Fruit fly (Drosophila melanogaster) whole organism, embryonic: ENCODE measurements around the gene CG33287.
A peak's percentile ranks its signal among the peaks of the same experiment; 100 is the strongest.

Experiments used
- CG11560 ChIP-seq: fragments of 200-800 bp; sonication (Bioruptor generic); IDR thresholded peaks from 3 replicates; pipeline ENCODE4 v1.3.6; 2022; ENCODE audit warnings: missing biosample characterization, missing genetic modification characterization
- CG16813 ChIP-seq: fragments of 200-800 bp; sonication (Bioruptor generic); IDR thresholded peaks from 3 replicates; pipeline ENCODE4 v1.3.6; 2022; ENCODE audit warnings: missing biosample characterization, missing genetic modification characterization; ENCODE audit not compliant: partially characterized antibody
- CG2875 ChIP-seq: fragments of 200-800 bp; sonication (Bioruptor generic); optimal IDR thresholded peaks from 2 replicates; lab custom pipeline; 2017; ENCODE audit warnings: missing biosample characterization, mild to moderate bottlenecking, missing genetic modification characterization, missing genetic modification reagents
- CG32532 ChIP-seq: fragments of 200-800 bp; sonication (Bioruptor generic); IDR thresholded peaks from 2 replicates; pipeline ENCODE4 v1.3.6; 2022; ENCODE audit warnings: missing biosample characterization, missing genetic modification characterization
- CG3726 ChIP-seq: fragments of 200-800 bp; sonication (Bioruptor generic); IDR thresholded peaks from 3 replicates; pipeline ENCODE4, ENCODE4 v1.3.6; 2022; ENCODE audit warnings: missing biosample characterization, missing genetic modification characterization
- CG4730 ChIP-seq: fragments of 200-800 bp; sonication (Bioruptor generic); IDR thresholded peaks from 2 replicates; pipeline ENCODE4 v1.3.6; 2022; ENCODE audit warnings: missing biosample characterization, missing genetic modification characterization
- CG4854 ChIP-seq: fragments of 200-800 bp; sonication (Bioruptor generic); optimal IDR thresholded peaks from 2 replicates; lab custom pipeline; 2016; ENCODE audit warnings: missing biosample characterization, missing genetic modification characterization, inconsistent platforms
- CG8281 ChIP-seq: fragments of 200-800 bp; sonication (Bioruptor generic); optimal IDR thresholded peaks from 2 replicates; lab custom pipeline; 2018; ENCODE audit warnings: missing biosample characterization, mild to moderate bottlenecking, missing genetic modification characterization, moderate library complexity
- CG8924 ChIP-seq: fragments of 200-800 bp; optimal IDR thresholded peaks from 3 replicates; lab custom pipeline; 2019; ENCODE audit warnings: missing biosample characterization, mild to moderate bottlenecking, missing genetic modification characterization, moderate library complexity
- CG8944 ChIP-seq: fragments of 200-800 bp; sonication (Bioruptor generic); optimal IDR thresholded peaks from 3 replicates; lab custom pipeline; 2016; ENCODE audit warnings: missing biosample characterization, missing genetic modification characterization
- CHES-1-like ChIP-seq: fragments of 200-800 bp; sonication (Bioruptor generic); optimal IDR thresholded peaks from 2 replicates; lab custom pipeline; 2016; ENCODE audit warnings: missing biosample characterization, missing genetic modification characterization
- D19B ChIP-seq: fragments of 200-800 bp; sonication (Bioruptor generic); optimal IDR thresholded peaks from 2 replicates; lab custom pipeline; 2017; ENCODE audit warnings: missing biosample characterization, mild to moderate bottlenecking, missing genetic modification characterization
- E2f2 ChIP-seq: fragments of 200-800 bp; sonication (Bioruptor generic); IDR thresholded peaks from 2 replicates; pipeline ENCODE4 v1.3.6; 2022; ENCODE audit warnings: missing biosample characterization, missing genetic modification characterization
- Fer1 ChIP-seq: fragments of 200-800 bp; sonication (Bioruptor generic); optimal IDR thresholded peaks from 2 replicates; lab custom pipeline; 2017; ENCODE audit warnings: missing biosample characterization, mild to moderate bottlenecking, missing genetic modification characterization
- Gug ChIP-seq: fragments of 200-800 bp; sonication (Bioruptor generic); IDR thresholded peaks from 4 replicates; pipeline ENCODE4 v1.3.6; 2022; ENCODE audit warnings: missing biosample characterization, missing genetic modification characterization
- H15 ChIP-seq: fragments of 200-800 bp; sonication (Bioruptor generic); IDR thresholded peaks from 3 replicates; pipeline ENCODE4 v1.3.6; 2022; ENCODE audit warnings: missing biosample characterization, missing genetic modification characterization
- Rx ChIP-seq: fragments of 200-800 bp; sonication (Bioruptor generic); IDR thresholded peaks from 2 replicates; pipeline ENCODE4 v1.3.6; 2022; ENCODE audit warnings: missing biosample characterization, missing genetic modification characterization
- Xrp1 ChIP-seq: fragments of 200-800 bp; sonication (Bioruptor generic); IDR thresholded peaks from 2 replicates; pipeline ENCODE4 v1.3.6; 2022; ENCODE audit warnings: missing biosample characterization, missing genetic modification characterization
- YL-1 ChIP-seq: fragments of 200-800 bp; sonication (Bioruptor generic); optimal IDR thresholded peaks from 3 replicates; lab custom pipeline; 2017; ENCODE audit warnings: missing biosample characterization, mild to moderate bottlenecking, missing genetic modification characterization
- ara ChIP-seq: fragments of 200-800 bp; sonication (Bioruptor generic); IDR thresholded peaks from 2 replicates; pipeline ENCODE4 v1.3.6; 2022; ENCODE audit warnings: missing biosample characterization, missing genetic modification characterization
- chinmo ChIP-seq: fragments of 200-800 bp; sonication (Bioruptor generic); IDR thresholded peaks from 4 replicates; pipeline ENCODE4 v1.3.6; 2022; ENCODE audit warnings: missing biosample characterization, missing genetic modification characterization; ENCODE audit not compliant: partially characterized antibody
- crp ChIP-seq, 2 experiments: fragments of 200-800 bp; sonication (Bioruptor generic); optimal IDR thresholded peaks; 2 replicates in 1 of 2; 3 replicates in 1 of 2; lab custom pipeline; 2017; ENCODE audit warnings: missing biosample characterization in 2 of 2, missing genetic modification characterization in 2 of 2, mild to moderate bottlenecking in 1 of 2, moderate library complexity in 1 of 2
- en ChIP-seq: fragments of 200-800 bp; sonication (Bioruptor generic); optimal IDR thresholded peaks from 2 replicates; lab custom pipeline; 2016; ENCODE audit warnings: missing biosample characterization, missing genetic modification characterization
- eve ChIP-seq, 2 experiments: fragments of >200 bp; optimal IDR thresholded peaks; 2 replicates each; lab custom pipeline; 2017; ENCODE audit warnings: missing biosample characterization in 2 of 2, missing genetic modification characterization in 2 of 2
- fd64A ChIP-seq: fragments of 200-800 bp; sonication (Bioruptor generic); optimal IDR thresholded peaks from 3 replicates; lab custom pipeline; 2018; ENCODE audit warnings: missing biosample characterization, mild to moderate bottlenecking, missing genetic modification characterization
- grn ChIP-seq: fragments of 200-800 bp; sonication (Bioruptor generic); optimal IDR thresholded peaks from 3 replicates; lab custom pipeline; 2017; ENCODE audit warnings: missing biosample characterization, missing genetic modification characterization
- gsb ChIP-seq: fragments of 200-800 bp; sonication (Bioruptor generic); IDR thresholded peaks from 2 replicates; pipeline ENCODE4 v1.3.6; 2022; ENCODE audit warnings: missing biosample characterization, missing genetic modification characterization
- hbn ChIP-seq: fragments of 200-800 bp; sonication (Bioruptor generic); IDR thresholded peaks from 2 replicates; pipeline ENCODE4 v1.3.6; 2022; ENCODE audit warnings: missing biosample characterization, missing genetic modification characterization; ENCODE audit not compliant: partially characterized antibody
- inv ChIP-seq: fragments of 200-800 bp; sonication (Bioruptor generic); IDR thresholded peaks from 2 replicates; pipeline ENCODE4 v1.3.6; 2022; ENCODE audit warnings: missing biosample characterization, missing genetic modification characterization; ENCODE audit not compliant: partially characterized antibody
- kah ChIP-seq: fragments of 200-800 bp; sonication (Bioruptor generic); optimal IDR thresholded peaks from 2 replicates; lab custom pipeline; 2018; ENCODE audit warnings: missing biosample characterization, mild to moderate bottlenecking, missing genetic modification characterization
- ken ChIP-seq: fragments of 200-800 bp; sonication (Bioruptor generic); IDR thresholded peaks from 3 replicates; pipeline ENCODE4 v1.3.6; 2022; ENCODE audit warnings: missing biosample characterization, missing genetic modification characterization
- lbe ChIP-seq: fragments of 200-800 bp; sonication (Bioruptor generic); optimal IDR thresholded peaks from 2 replicates; lab custom pipeline; 2016; ENCODE audit warnings: missing biosample characterization, mild to moderate bottlenecking, missing genetic modification characterization
- otp ChIP-seq: fragments of 200-800 bp; sonication (Bioruptor generic); IDR thresholded peaks from 3 replicates; pipeline ENCODE4, ENCODE4 v1.3.6; 2022; ENCODE audit warnings: missing biosample characterization, missing genetic modification characterization
- rib ChIP-seq: fragments of 200-800 bp; sonication (Bioruptor generic); IDR thresholded peaks from 2 replicates; pipeline ENCODE4 v1.3.6; 2022; ENCODE audit warnings: missing biosample characterization, missing genetic modification characterization
- ro ChIP-seq: fragments of 200-800 bp; sonication (Bioruptor generic); IDR thresholded peaks from 2 replicates; pipeline ENCODE4 v1.3.6; 2022; ENCODE audit warnings: missing biosample characterization, missing genetic modification characterization
- sisA ChIP-seq: fragments of 200-800 bp; sonication (Bioruptor generic); IDR thresholded peaks from 2 replicates; pipeline ENCODE4 v1.3.6; 2022; ENCODE audit warnings: missing biosample characterization, missing genetic modification characterization
- so ChIP-seq: fragments of 200-800 bp; sonication (Bioruptor generic); IDR thresholded peaks from 3 replicates; pipeline ENCODE4 v1.3.6; 2022; ENCODE audit warnings: missing biosample characterization, missing genetic modification characterization
- tin ChIP-seq: fragments of 200-800 bp; sonication (Bioruptor generic); optimal IDR thresholded peaks from 3 replicates; lab custom pipeline; 2016; ENCODE audit warnings: missing biosample characterization, missing genetic modification characterization
- trh ChIP-seq: fragments of 200-800 bp; sonication (Bioruptor generic); optimal IDR thresholded peaks from 2 replicates; lab custom pipeline; 2016; ENCODE audit warnings: missing biosample characterization, missing genetic modification characterization
- wek ChIP-seq: fragments of 200-800 bp; sonication (Bioruptor generic); optimal IDR thresholded peaks from 3 replicates; lab custom pipeline; 2018; ENCODE audit warnings: missing biosample characterization, mild to moderate bottlenecking, missing genetic modification characterization, moderate library complexity
- yki ChIP-seq: fragments of >200 bp; optimal IDR thresholded peaks from 3 replicates; lab custom pipeline; 2018

Gene CG33287

dm6 chr3L:20976383-20976782 lies 5.9 kb upstream of the CG33287 start (continued):
- TF ChIP-seq otp (GFP tag; lab: Robert Waterston, UW) (0 out of 3 replicates have a peak, but pooled peaks have one; percentile 16), ara (GFP tag; lab: Robert Waterston, UW) (0 out of 2 replicates have a peak, but pooled peaks have one; percentile 20), Xrp1 (GFP tag; lab: Robert Waterston, UW) (0 out of 2 replicates have a peak, but pooled peaks have one; percentile 24), yki (lab: Kevin White, UChicago) (no peak), D19B (GFP tag; lab: Kevin White, UChicago) (no peak), wek (GFP tag; lab: Kevin White, UChicago) (peak; percentile 21), eve (GFP tag; optimal IDR thresholded peaks at IDR 0.05; lab: Kevin White, UChicago) (peak in 1 of 2 experiments; percentile 3)

dm6 chr3L:20974600-20974999 lies 4.1 kb upstream of the CG33287 start, which contains the start of gene CG33286:
CG33286 (minus strand) TSS chr3L:20974700.
- no peak for TF ChIP-seq kah (GFP tag; lab: Kevin White, UChicago)
- no peak for TF ChIP-seq hbn (GFP tag; lab: Robert Waterston, UW)
- no peak for TF ChIP-seq Gug (GFP tag; lab: Robert Waterston, UW)
- no peak for TF ChIP-seq inv (GFP tag; lab: Robert Waterston, UW)
- TF ChIP-seq ken = no peak
- TF ChIP-seq sisA = no peak
- no peak for TF ChIP-seq CG11560 (tag; lab: Robert Waterston, UW)
- no peak for TF ChIP-seq E2f2 (GFP tag; lab: Robert Waterston, UW)
- TF ChIP-seq fd64A (GFP tag; lab: Kevin White, UChicago) = no peak
- no peak for TF ChIP-seq Rx (GFP tag; lab: Robert Waterston, UW)

DNA sequence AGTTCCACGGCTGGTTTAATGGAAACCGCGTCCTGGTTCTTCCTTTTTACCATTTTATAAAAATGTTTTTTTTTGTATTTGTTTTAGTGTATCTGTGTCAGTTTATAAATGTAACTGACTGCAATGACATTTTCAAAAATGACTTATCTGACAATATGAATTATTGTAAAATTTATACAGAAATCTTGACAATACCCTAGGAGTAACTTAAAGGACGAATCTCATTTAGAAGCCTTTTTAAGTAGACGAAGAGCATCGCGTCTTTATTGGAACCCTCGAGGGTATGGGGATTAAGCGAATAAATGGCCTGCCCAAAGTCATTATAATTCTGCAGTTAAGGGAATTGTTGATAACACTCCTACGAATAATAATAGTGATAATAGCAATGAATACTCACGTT lies 3.8 kb downstream of the CG33287 start, which contains the start of gene CG12983:
TSS of gene CG12983 (minus strand) at position 101 of the 400 bp plus-strand sequence.
- TF ChIP-seq rib = no peak
- no peak for TF ChIP-seq trh (GFP tag; lab: Kevin White, UChicago)
- no peak for TF ChIP-seq CG32532
- TF ChIP-seq, all 482 proteins: peak for 0

- TF ChIP-seq CG3726 (GFP tag; lab: Robert Waterston, UW) = no peak
- no peak for TF ChIP-seq CG8944
- no peak for TF ChIP-seq CHES-1-like (GFP tag; lab: Kevin White, UChicago)
These were observed 8.0 kb downstream of the CG33287 start, which contains the start of gene CG10587 for dm6 chr3L:20962455-20962854. CG10587 (minus strand) TSS chr3L:20962555.

DNA sequence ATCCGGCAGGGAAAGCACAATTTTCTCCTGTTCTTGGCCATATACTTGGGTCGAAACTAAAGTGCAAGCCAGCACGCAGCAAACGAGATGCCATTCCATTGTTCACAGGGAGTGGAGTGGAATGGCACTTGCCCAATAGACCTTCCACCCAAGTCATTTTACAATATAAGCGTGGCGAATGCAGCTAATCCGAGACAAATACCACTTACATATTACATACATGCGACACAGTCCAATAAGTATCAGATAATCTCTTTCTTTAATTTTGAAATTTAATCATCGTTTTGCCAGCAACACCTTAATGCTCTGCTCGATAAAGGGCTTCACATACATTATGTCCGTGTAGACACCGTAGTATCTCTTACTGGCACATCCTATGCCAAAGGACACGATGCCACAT lies 9.2 kb downstream of the CG33287 start, which contains the start of gene CG11037:
TSS of gene CG11037 (minus strand) at position 101 of the 400 bp plus-strand sequence.
- TF ChIP-seq CG8924 (no peak), so (GFP tag; lab: Robert Waterston, UW) (no peak), en (no peak)

- TF ChIP-seq CG2875 (GFP tag; lab: Kevin White, UChicago) (no peak), CG8944 (no peak), yki (lab: Kevin White, UChicago) (no peak), gsb (no peak), grn (GFP tag; lab: Kevin White, UChicago) (no peak), CG4730 (GFP tag; lab: Robert Waterston, UW) (no peak), chinmo (no peak), CG16813 (GFP tag; lab: Robert Waterston, UW) (no peak), tin (GFP tag; lab: Kevin White, UChicago) (no peak), lbe (GFP tag; lab: Kevin White, UChicago) (no peak), ro (GFP tag; lab: Robert Waterston, UW) (no peak), H15 (GFP tag; lab: Robert Waterston, UW) (no peak), crp (GFP tag; optimal IDR thresholded peaks at IDR 0.05; lab: Kevin White, UChicago) (no peak), Fer1 (no peak), CG8281 (tag; lab: Kevin White, UChicago) (no peak), YL-1 (GFP tag; lab: Kevin White, UChicago) (no peak), CG4854 (GFP tag; lab: Kevin White, UChicago) (no peak)
- TF ChIP-seq, all 482 proteins: peak for 0
These were observed 13.8 kb downstream of the CG33287 start, which contains the start of the genes Sems and CG10588 for dm6 chr3L:20956650-20957049. Sems (minus strand) TSS chr3L:20956750. CG10588 (plus strand) TSS chr3L:20956934.
